Fruit fly (Drosophila melanogaster) whole organism, embryonic: Measurements from ENCODE around the gene Acf.

Experiments used
- Atf3 ChIP-seq: fragments of 200-800 bp; sonication (Bioruptor generic); optimal IDR thresholded peaks from 3 replicates; lab custom pipeline; 2016; ENCODE audit warnings: missing biosample characterization, missing genetic modification characterization
- Awh ChIP-seq: fragments of 200-800 bp; sonication (Bioruptor generic); IDR thresholded peaks from 2 replicates; pipeline ENCODE4, ENCODE4 v1.3.6; 2022; ENCODE audit warnings: missing biosample characterization, missing genetic modification characterization
- Bgb ChIP-seq: fragments of 200-800 bp; sonication (Bioruptor generic); IDR thresholded peaks from 2 replicates; pipeline ENCODE4 v1.3.6; 2022; ENCODE audit warnings: missing biosample characterization, missing genetic modification characterization; ENCODE audit not compliant: partially characterized antibody
- CG10366 ChIP-seq: fragments of 200-800 bp; sonication (Bioruptor generic); IDR thresholded peaks from 2 replicates; pipeline ENCODE4 v1.3.6; 2022; ENCODE audit warnings: missing biosample characterization, missing genetic modification characterization
- CG10565 ChIP-seq: fragments of 200-800 bp; sonication (Bioruptor generic); optimal IDR thresholded peaks from 3 replicates; lab custom pipeline; 2016; ENCODE audit warnings: missing biosample characterization, mild to moderate bottlenecking, missing genetic modification characterization
- CG11696 ChIP-seq: fragments of 200-800 bp; sonication (Bioruptor generic); IDR thresholded peaks from 2 replicates; pipeline ENCODE4 v1.3.6; 2022; ENCODE audit warnings: missing biosample characterization, missing genetic modification characterization
- CG14050 ChIP-seq: fragments of 200-800 bp; sonication (Bioruptor generic); IDR thresholded peaks from 3 replicates; pipeline ENCODE4 v1.3.6; 2022; ENCODE audit warnings: missing biosample characterization, missing genetic modification characterization
- CG16813 ChIP-seq: fragments of 200-800 bp; sonication (Bioruptor generic); IDR thresholded peaks from 3 replicates; pipeline ENCODE4 v1.3.6; 2022; ENCODE audit warnings: missing biosample characterization, missing genetic modification characterization; ENCODE audit not compliant: partially characterized antibody
- CG17912 ChIP-seq: fragments of 200-800 bp; sonication (Bioruptor generic); optimal IDR thresholded peaks from 2 replicates; lab custom pipeline; 2018; ENCODE audit warnings: missing biosample characterization, mild to moderate bottlenecking, missing genetic modification characterization
- CG18476 ChIP-seq: fragments of 200-800 bp; sonication (Bioruptor generic); optimal IDR thresholded peaks from 2 replicates; lab custom pipeline; 2016; ENCODE audit warnings: missing biosample characterization, mild to moderate bottlenecking, missing genetic modification characterization
- CG2202 ChIP-seq: fragments of 200-800 bp; sonication (Bioruptor generic); optimal IDR thresholded peaks from 2 replicates; lab custom pipeline; 2018; ENCODE audit warnings: missing biosample characterization, mild to moderate bottlenecking, missing genetic modification characterization
- CG32767 ChIP-seq: fragments of 200-800 bp; sonication (Bioruptor generic); IDR thresholded peaks from 2 replicates; pipeline ENCODE4 v1.3.6; 2022; ENCODE audit warnings: missing biosample characterization, missing genetic modification characterization
- CG3407 ChIP-seq: fragments of 200-800 bp; sonication (Bioruptor generic); optimal IDR thresholded peaks from 2 replicates; lab custom pipeline; 2018; ENCODE audit warnings: missing biosample characterization, mild to moderate bottlenecking, missing genetic modification characterization
- CG34224 ChIP-seq: fragments of 200-800 bp; sonication (Bioruptor generic); IDR thresholded peaks from 3 replicates; pipeline ENCODE4 v1.3.6; 2022; ENCODE audit warnings: missing biosample characterization, missing genetic modification characterization; ENCODE audit not compliant: partially characterized antibody
- CG3838 ChIP-seq: fragments of 200-800 bp; sonication (Bioruptor generic); optimal IDR thresholded peaks from 3 replicates; lab custom pipeline; 2016; ENCODE audit warnings: missing biosample characterization, missing genetic modification characterization
- CG8924 ChIP-seq: fragments of 200-800 bp; optimal IDR thresholded peaks from 3 replicates; lab custom pipeline; 2019; ENCODE audit warnings: missing biosample characterization, mild to moderate bottlenecking, missing genetic modification characterization, moderate library complexity
- D19A ChIP-seq: fragments of 200-800 bp; optimal IDR thresholded peaks from 3 replicates; lab custom pipeline; 2019; ENCODE audit warnings: missing biosample characterization, mild to moderate bottlenecking, missing genetic modification characterization, moderate library complexity
- Dfd ChIP-seq, 2 experiments: fragments of >200 bp; optimal IDR thresholded peaks; 2 replicates each; lab custom pipeline; 2017; ENCODE audit warnings: missing biosample characterization in 2 of 2, missing genetic modification characterization in 2 of 2
- E2f1 ChIP-seq: fragments of 200-800 bp; sonication (Bioruptor generic); IDR thresholded peaks from 2 replicates; pipeline ENCODE4 v1.3.6; 2022; ENCODE audit warnings: missing biosample characterization, missing genetic modification characterization
- Fer3 ChIP-seq: fragments of 200-800 bp; sonication (Bioruptor generic); optimal IDR thresholded peaks from 2 replicates; lab custom pipeline; 2018; ENCODE audit warnings: missing biosample characterization, mild to moderate bottlenecking, missing genetic modification characterization, moderate library complexity
- H2.0 ChIP-seq: fragments of 200-800 bp; sonication (Bioruptor generic); IDR thresholded peaks from 2 replicates; pipeline ENCODE4 v1.3.6; 2022; ENCODE audit warnings: missing biosample characterization, missing genetic modification characterization
- HmgD ChIP-seq: fragments of 200-800 bp; sonication (Bioruptor generic); optimal IDR thresholded peaks from 3 replicates; lab custom pipeline; 2016; ENCODE audit warnings: missing biosample characterization, missing genetic modification characterization
- Hmx ChIP-seq: fragments of 200-800 bp; sonication (Bioruptor generic); optimal IDR thresholded peaks from 2 replicates; lab custom pipeline; 2016; ENCODE audit warnings: missing biosample characterization, missing genetic modification characterization
- Hr51 ChIP-seq, 2 experiments: fragments of 200-800 bp; sonication (Bioruptor generic); optimal IDR thresholded peaks; 2 replicates in 1 of 2; 3 replicates in 1 of 2; lab custom pipeline; 2016 to 2018; ENCODE audit warnings: missing biosample characterization in 2 of 2, missing genetic modification characterization in 2 of 2, mild to moderate bottlenecking in 1 of 2, moderate library complexity in 1 of 2
- Hr78 ChIP-seq, 2 experiments: fragments of 200-800 bp in 1 of 2; fragments of >200 bp in 1 of 2; sonication (Bioruptor generic) in 1 of 2; optimal IDR thresholded peaks; 2 replicates each; lab custom pipeline; 2017 to 2019; ENCODE audit warnings: missing biosample characterization in 2 of 2, missing genetic modification characterization in 2 of 2, mild to moderate bottlenecking in 1 of 2, moderate library complexity in 1 of 2
- Lhr ChIP-seq: fragments of 200-800 bp; sonication (Bioruptor generic); optimal IDR thresholded peaks from 3 replicates; lab custom pipeline; 2017; ENCODE audit warnings: mild to moderate bottlenecking, missing biosample characterization, missing genetic modification reagents, missing genetic modification characterization
- NC2α ChIP-seq: fragments of 200-800 bp; sonication (Bioruptor generic); optimal IDR thresholded peaks from 2 replicates; lab custom pipeline; 2016; ENCODE audit warnings: missing biosample characterization, missing genetic modification characterization
- NFAT ChIP-seq: fragments of 200-800 bp; sonication (Bioruptor generic); IDR thresholded peaks from 2 replicates; pipeline ENCODE4 v1.3.6; 2022; ENCODE audit warnings: missing biosample characterization, missing genetic modification characterization
- Ravus ChIP-seq: fragments of 200-800 bp; sonication (Bioruptor generic); IDR thresholded peaks from 2 replicates; pipeline ENCODE4 v1.3.6; 2022; ENCODE audit warnings: missing biosample characterization, missing genetic modification characterization
- Sry-δ ChIP-seq: fragments of 200-800 bp; sonication (Bioruptor generic); optimal IDR thresholded peaks from 2 replicates; lab custom pipeline; 2016; ENCODE audit warnings: missing biosample characterization, missing genetic modification characterization
- Tbp ChIP-seq: fragments of >200 bp; optimal IDR thresholded peaks from 2 replicates; lab custom pipeline; 2018; ENCODE audit warnings: missing biosample characterization, missing genetic modification characterization
- amos ChIP-seq: fragments of 200-800 bp; sonication (Bioruptor generic); IDR thresholded peaks from 2 replicates; pipeline ENCODE4 v1.3.6; 2022; ENCODE audit warnings: missing biosample characterization, missing genetic modification characterization; ENCODE audit not compliant: partially characterized antibody
- bowl ChIP-seq: fragments of 200-800 bp; sonication (Bioruptor generic); IDR thresholded peaks from 2 replicates; pipeline ENCODE4 v1.3.6; 2022; ENCODE audit warnings: missing biosample characterization, missing genetic modification characterization
- cg ChIP-seq: fragments of 200-800 bp; sonication (Bioruptor generic); optimal IDR thresholded peaks from 3 replicates; lab custom pipeline; 2019; ENCODE audit warnings: missing biosample characterization, mild to moderate bottlenecking, missing genetic modification characterization, moderate library complexity
- chm ChIP-seq: fragments of 200-800 bp; sonication (Bioruptor generic); IDR thresholded peaks from 2 replicates; pipeline ENCODE4 v1.3.6; 2022; ENCODE audit warnings: missing biosample characterization, missing genetic modification characterization
- fd64A ChIP-seq: fragments of 200-800 bp; sonication (Bioruptor generic); optimal IDR thresholded peaks from 3 replicates; lab custom pipeline; 2018; ENCODE audit warnings: missing biosample characterization, mild to moderate bottlenecking, missing genetic modification characterization
- ftz-f1 ChIP-seq: fragments of 200-800 bp; sonication (Bioruptor generic); optimal IDR thresholded peaks from 2 replicates; lab custom pipeline; 2016; ENCODE audit warnings: missing biosample characterization, missing genetic modification characterization
- gce ChIP-seq: fragments of 200-800 bp; sonication (Bioruptor generic); IDR thresholded peaks from 3 replicates; pipeline ENCODE4 v1.3.6; 2022; ENCODE audit warnings: missing biosample characterization, missing genetic modification characterization
- grn ChIP-seq: fragments of 200-800 bp; sonication (Bioruptor generic); optimal IDR thresholded peaks from 3 replicates; lab custom pipeline; 2017; ENCODE audit warnings: missing biosample characterization, missing genetic modification characterization
- gsb-n ChIP-seq: fragments of 200-800 bp; sonication (Bioruptor generic); optimal IDR thresholded peaks from 3 replicates; lab custom pipeline; 2018; ENCODE audit warnings: missing biosample characterization, mild to moderate bottlenecking, missing genetic modification characterization
- hbn ChIP-seq: fragments of 200-800 bp; sonication (Bioruptor generic); IDR thresholded peaks from 2 replicates; pipeline ENCODE4 v1.3.6; 2022; ENCODE audit warnings: missing biosample characterization, missing genetic modification characterization; ENCODE audit not compliant: partially characterized antibody
- hth ChIP-seq: fragments of >200 bp; optimal IDR thresholded peaks from 2 replicates; lab custom pipeline; 2017; ENCODE audit warnings: inconsistent platforms
- inv ChIP-seq: fragments of 200-800 bp; sonication (Bioruptor generic); IDR thresholded peaks from 2 replicates; pipeline ENCODE4 v1.3.6; 2022; ENCODE audit warnings: missing biosample characterization, missing genetic modification characterization; ENCODE audit not compliant: partially characterized antibody
- otp ChIP-seq: fragments of 200-800 bp; sonication (Bioruptor generic); IDR thresholded peaks from 3 replicates; pipeline ENCODE4, ENCODE4 v1.3.6; 2022; ENCODE audit warnings: missing biosample characterization, missing genetic modification characterization
- rib ChIP-seq: fragments of 200-800 bp; sonication (Bioruptor generic); IDR thresholded peaks from 2 replicates; pipeline ENCODE4 v1.3.6; 2022; ENCODE audit warnings: missing biosample characterization, missing genetic modification characterization
- sens-2 ChIP-seq: fragments of 200-800 bp; sonication (Bioruptor generic); IDR thresholded peaks from 2 replicates; pipeline ENCODE4 v1.3.6; 2022; ENCODE audit warnings: missing biosample characterization, missing genetic modification characterization
- sug ChIP-seq: fragments of 200-800 bp; optimal IDR thresholded peaks from 2 replicates; lab custom pipeline; 2019; ENCODE audit warnings: missing biosample characterization, mild to moderate bottlenecking, missing genetic modification characterization, moderate library complexity
- tio ChIP-seq: fragments of 200-800 bp; sonication (Bioruptor generic); optimal IDR thresholded peaks from 2 replicates; lab custom pipeline; 2017; ENCODE audit warnings: missing biosample characterization, missing genetic modification characterization, inconsistent platforms
- tll ChIP-seq, 2 experiments: fragments of 200-800 bp in 1 of 2; fragments of >200 bp in 1 of 2; sonication (Bioruptor generic) in 1 of 2; optimal IDR thresholded peaks; 2 replicates each; lab custom pipeline; 2017 to 2019; ENCODE audit warnings: missing biosample characterization in 2 of 2, missing genetic modification characterization in 2 of 2, mild to moderate bottlenecking in 1 of 2, moderate library complexity in 1 of 2
- unpg ChIP-seq: fragments of 200-800 bp; sonication (Bioruptor generic); optimal IDR thresholded peaks from 3 replicates; lab custom pipeline; 2018; ENCODE audit warnings: missing biosample characterization, mild to moderate bottlenecking, missing genetic modification characterization, moderate library complexity
- yki ChIP-seq: fragments of >200 bp; optimal IDR thresholded peaks from 3 replicates; lab custom pipeline; 2018

The Acf gene

DNA sequence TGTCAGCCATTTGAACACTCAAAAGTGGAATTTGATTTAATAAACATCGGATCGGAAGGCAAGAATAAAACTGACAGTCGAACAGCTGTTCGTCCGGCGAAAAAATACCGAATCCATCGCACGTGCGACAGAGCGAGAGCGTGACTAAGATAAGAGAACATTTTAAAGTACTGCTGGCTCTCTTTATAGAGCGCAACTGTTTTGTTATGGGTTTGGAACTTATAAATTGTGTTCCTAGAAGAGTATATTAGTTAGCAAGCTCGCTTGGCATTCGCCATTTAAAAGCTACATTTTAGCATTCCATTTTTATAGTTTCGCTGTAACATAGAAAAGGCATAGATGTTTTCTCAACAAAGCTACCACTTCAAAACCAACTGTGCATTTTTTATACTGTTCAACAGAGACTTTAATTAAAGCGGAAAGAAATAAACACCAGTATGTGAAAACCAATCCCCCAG lies 16.3 kb downstream of the Acf start, which contains the start of gene Rift (continued):
- TF ChIP-seq chm (GFP tag; lab: Robert Waterston, UW) (0 out of 2 replicates have a peak, but pooled peaks have one; percentile 52), CG16813 (GFP tag; lab: Robert Waterston, UW) (no peak), ftz-f1 (GFP tag; lab: Kevin White, UChicago) (no peak), rib (GFP tag; lab: Robert Waterston, UW) (no peak), gce (GFP tag; lab: Robert Waterston, UW) (no peak; the same call in 2 of the 3 replicates), CG10366 (no peak), inv (GFP tag; lab: Robert Waterston, UW) (no peak), CG18476 (no peak), Hmx (no peak), Ravus (GFP tag; lab: Robert Waterston, UW) (no peak), hbn (peak; percentile 18; the same call in 1 of the 2 replicates), Sry-δ (no peak), NFAT (GFP tag; lab: Robert Waterston, UW) (peak; percentile 45; the same call in 1 of the 2 replicates), Bgb (no peak), CG3407 (GFP tag; lab: Kevin White, UChicago) (no peak), H2.0 (GFP tag; lab: Robert Waterston, UW) (no peak), CG17912 (GFP tag; lab: Kevin White, UChicago) (no peak), fd64A (GFP tag; lab: Kevin White, UChicago) (peak; percentile 14), Awh (GFP tag; lab: Robert Waterston, UW) (no peak), gsb-n (tag; lab: Kevin White, UChicago) (peak; percentile 1), tio (GFP tag; lab: Kevin White, UChicago) (no peak), Hr51 (GFP tag; optimal IDR thresholded peaks at IDR 0.05; lab: Kevin White, UChicago) (peak in 1 of 2 experiments; percentile 44), cg (GFP tag; lab: Kevin White, UChicago) (no peak), CG8924 (tag; lab: Kevin White, UChicago) (peak; percentile 48), HmgD (GFP tag; lab: Kevin White, UChicago) (no peak), Fer3 (tag; lab: Kevin White, UChicago) (peak; percentile 51), Tbp (no peak), unpg (GFP tag; lab: Kevin White, UChicago) (peak; percentile 32), CG3838 (no peak), bowl (no peak), D19A (tag; lab: Kevin White, UChicago) (peak; percentile 48), NC2α (GFP tag; lab: Kevin White, UChicago) (no peak), yki (no peak), sens-2 (no peak), CG34224 (0 out of 3 replicates have a peak, but pooled peaks have one; percentile 38), E2f1 (GFP tag; lab: Robert Waterston, UW) (no peak), hth (lab: Kevin White, UChicago) (no peak), otp (GFP tag; lab: Robert Waterston, UW) (no peak), CG11696 (GFP tag; lab: Robert Waterston, UW) (no peak), Dfd (GFP tag; optimal IDR thresholded peaks at IDR 0.05; lab: Kevin White, UChicago) (no peak), CG2202 (tag; lab: Kevin White, UChicago) (no peak), Hr78 (GFP tag; optimal IDR thresholded peaks at IDR 0.05; lab: Kevin White, UChicago) (no peak), sug (tag; lab: Kevin White, UChicago) (peak; percentile 23), amos (GFP tag; lab: Robert Waterston, UW) (no peak), Atf3 (GFP tag; lab: Kevin White, UChicago) (no peak), Lhr (GFP tag; lab: Kevin White, UChicago) (no peak), CG32767 (GFP tag; lab: Robert Waterston, UW) (no peak), tll (GFP tag; optimal IDR thresholded peaks at IDR 0.05; lab: Kevin White, UChicago) (no peak), CG10565 (GFP tag; lab: Kevin White, UChicago) (no peak), grn (GFP tag; lab: Kevin White, UChicago) (no peak), CG14050 (GFP tag; lab: Robert Waterston, UW) (peak; percentile 30; the same call in 1 of the 3 replicates)
